Worm (Caenorhabditis elegans): ENCODE data around the gene cyp-13A7.

ce11 chrII:9786215-9786614 lies 17.2 kb upstream of the cyp-13A7 start:
- TF ChIP-seq ztf-11 (tag; optimal IDR thresholded peaks at IDR 0.05) = no peak
- no peak for TF ChIP-seq elt-1 (tag; optimal IDR thresholded peaks at IDR 0.05)

All from whole organism, L2 larva.